Worm (Caenorhabditis elegans) whole organism, L4 larva: Measurements from ENCODE around the gene romo-1.

ENCODE experiments used
- F26F4.8 ChIP-seq: fragments of 200-800 bp; sonication (Bioruptor generic); conservative IDR thresholded peaks from 2 replicates; pipeline ENCODE4 v1.3.6; 2022; ENCODE audit warnings: missing genetic modification characterization, missing compliant biosample characterization
- F49E8.2 ChIP-seq: sonication (generic microtip); optimal IDR thresholded peaks from 2 replicates; lab custom pipeline; 2016; ENCODE audit warnings: missing compliant biosample characterization, mild to moderate bottlenecking, missing genetic modification characterization, borderline replicate concordance
- T20F7.1 ChIP-seq: fragments of 200-800 bp; sonication (Bioruptor generic); optimal IDR thresholded peaks from 2 replicates; lab custom pipeline; 2018; ENCODE audit warnings: mild to moderate bottlenecking, missing genetic modification characterization, missing compliant biosample characterization
- Y48G9A.11 ChIP-seq: fragments of 200-800 bp; sonication (Bioruptor generic); IDR thresholded peaks from 2 replicates; pipeline ENCODE4 v1.3.6; 2022; ENCODE audit warnings: missing genetic modification reagents, missing genetic modification characterization, missing compliant biosample characterization
- Y75B8A.6 ChIP-seq: fragments of 200-800 bp; sonication (Bioruptor generic); IDR thresholded peaks from 2 replicates; pipeline ENCODE4 v1.3.6; 2022; ENCODE audit warnings: missing genetic modification reagents, missing genetic modification characterization, missing compliant biosample characterization
- ZK337.2 ChIP-seq: fragments of 200-800 bp; sonication (Bioruptor generic); IDR thresholded peaks from 2 replicates; pipeline ENCODE4 v1.3.6; 2022; ENCODE audit warnings: missing genetic modification reagents, missing genetic modification characterization, missing compliant biosample characterization
- aha-1 ChIP-seq: fragments of 150-350 bp; peaks from one replicate; lab custom pipeline; 2014; ENCODE audit warnings: missing biosample characterization, missing genetic modification characterization
- aly-2 ChIP-seq: sonication (generic microtip); optimal IDR thresholded peaks from 2 replicates; lab custom pipeline; 2018; ENCODE audit warnings: missing biosample characterization, missing genetic modification characterization
- ama-1 ChIP-seq: fragments of 150-350 bp; optimal IDR thresholded peaks from 2 replicates; lab custom pipeline; 2014; ENCODE audit warnings: inconsistent platforms, mixed read lengths
- ceh-62 ChIP-seq: sonication (generic microtip); optimal IDR thresholded peaks from 2 replicates; lab custom pipeline; 2017; ENCODE audit warnings: missing biosample characterization, missing genetic modification characterization
- cey-2 ChIP-seq: sonication (generic microtip); optimal IDR thresholded peaks from 3 replicates; lab custom pipeline; 2017; ENCODE audit warnings: missing genetic modification characterization, mild to moderate bottlenecking, missing compliant biosample characterization, antibody characterized with exemption, borderline replicate concordance; ENCODE audit not compliant: insufficient read depth
- daf-16 ChIP-seq, 3 experiments: sonication (generic microtip); optimal IDR thresholded peaks; 2 replicates each; lab custom pipeline; 2016 to 2017; ENCODE audit warnings: missing genetic modification characterization in 3 of 3, missing genetic modification reagents in 3 of 3, mild to moderate bottlenecking in 2 of 3, missing compliant biosample characterization in 2 of 3, missing biosample characterization in 1 of 3, moderate library complexity in 1 of 3
- daf-8 ChIP-seq: fragments of 200-800 bp; sonication (Bioruptor generic); IDR thresholded peaks from 2 replicates; pipeline ENCODE4 v1.3.6; 2022; ENCODE audit warnings: missing genetic modification characterization, missing compliant biosample characterization
- dmd-6 ChIP-seq: fragments of 200-800 bp; sonication (Bioruptor generic); IDR thresholded peaks from 2 replicates; pipeline ENCODE4 v1.3.6; 2022; ENCODE audit warnings: missing genetic modification reagents, missing genetic modification characterization, missing compliant biosample characterization
- dmd-9 ChIP-seq: fragments of 200-800 bp; sonication (Bioruptor generic); IDR thresholded peaks from 2 replicates; pipeline ENCODE4 v1.3.6; 2022; ENCODE audit warnings: missing genetic modification reagents, missing genetic modification characterization, missing compliant biosample characterization
- duxl-1 ChIP-seq: sonication (generic microtip); optimal IDR thresholded peaks from 2 replicates; lab custom pipeline; 2016; ENCODE audit warnings: mild to moderate bottlenecking, missing genetic modification characterization, moderate library complexity, missing compliant biosample characterization; ENCODE audit not compliant: poor library complexity
- dve-1 ChIP-seq: sonication (generic microtip); optimal IDR thresholded peaks from 2 replicates; lab custom pipeline; 2017; ENCODE audit warnings: antibody characterized with exemption, mild to moderate bottlenecking, missing genetic modification characterization, missing compliant biosample characterization; ENCODE audit not compliant: insufficient read depth
- fos-1 ChIP-seq: fragments of 150-350 bp; optimal IDR thresholded peaks from 2 replicates; lab custom pipeline; 2014; ENCODE audit warnings: missing biosample characterization, missing genetic modification characterization
- hlh-11 ChIP-seq: fragments of 200-800 bp; sonication (Bioruptor generic); optimal IDR thresholded peaks from 2 replicates; lab custom pipeline; 2018; ENCODE audit warnings: mild to moderate bottlenecking, missing genetic modification characterization, missing compliant biosample characterization
- hlh-30 ChIP-seq: sonication (generic microtip); optimal IDR thresholded peaks from 2 replicates; lab custom pipeline; 2017; ENCODE audit warnings: antibody characterized with exemption, mild to moderate bottlenecking, missing genetic modification characterization, missing compliant biosample characterization; ENCODE audit not compliant: insufficient read depth
- hmg-1.1 ChIP-seq: fragments of 200-800 bp; sonication (Bioruptor generic); IDR thresholded peaks from 2 replicates; pipeline ENCODE4 v1.3.6; 2022; ENCODE audit warnings: missing genetic modification reagents, missing genetic modification characterization, missing compliant biosample characterization
- lim-7 ChIP-seq: fragments of 200-800 bp; sonication (Bioruptor generic); IDR thresholded peaks from 2 replicates; pipeline ENCODE4 v1.3.6; 2022; ENCODE audit warnings: missing genetic modification characterization, missing compliant biosample characterization
- lin-29 ChIP-seq: fragments of 200-800 bp; sonication (Bioruptor generic); IDR thresholded peaks from 2 replicates; pipeline ENCODE4 v1.3.6; 2022; ENCODE audit warnings: missing genetic modification reagents, missing genetic modification characterization, missing compliant biosample characterization
- lin-38 ChIP-seq: fragments of 200-800 bp; sonication (Bioruptor generic); IDR thresholded peaks from 2 replicates; pipeline ENCODE4 v1.3.6; 2022; ENCODE audit warnings: missing genetic modification reagents, missing genetic modification characterization, missing compliant biosample characterization
- lsy-2 ChIP-seq, 2 experiments: fragments of 150-350 bp in 1 of 2; sonication (generic microtip) in 1 of 2; optimal IDR thresholded peaks; 2 replicates each; lab custom pipeline; 2014 to 2017; ENCODE audit warnings: missing biosample characterization in 2 of 2, missing genetic modification characterization in 2 of 2
- mdl-1 ChIP-seq, 2 experiments: fragments of 150-350 bp in 1 of 2; sonication (generic microtip) in 1 of 2; optimal IDR thresholded peaks; 2 replicates each; lab custom pipeline; 2014 to 2017; ENCODE audit warnings: missing biosample characterization in 2 of 2, missing genetic modification characterization in 2 of 2
- mep-1 ChIP-seq: fragments of 150-350 bp; sonication (generic microtip); optimal IDR thresholded peaks from 3 replicates; lab custom pipeline; 2014; ENCODE audit warnings: missing biosample characterization, missing genetic modification characterization
- mes-2 ChIP-seq: sonication (generic microtip); optimal IDR thresholded peaks from 2 replicates; lab custom pipeline; 2016; ENCODE audit warnings: missing genotype, mild to moderate bottlenecking, missing genetic modification characterization, missing compliant biosample characterization; ENCODE audit not compliant: poor library complexity, severe bottlenecking
- mxl-3 ChIP-seq: fragments of 200-800 bp; sonication (Bioruptor generic); optimal IDR thresholded peaks from 2 replicates; lab custom pipeline; 2018; ENCODE audit warnings: mild to moderate bottlenecking, missing genetic modification characterization, missing compliant biosample characterization
- nhr-28 ChIP-seq: fragments of 150-350 bp; optimal IDR thresholded peaks from 2 replicates; lab custom pipeline; 2014; ENCODE audit warnings: missing biosample characterization, missing genetic modification characterization
- nhr-6 ChIP-seq: fragments of 150-350 bp; optimal IDR thresholded peaks from 2 replicates; lab custom pipeline; 2014; ENCODE audit warnings: missing biosample characterization, missing genetic modification characterization
- nhr-77 ChIP-seq: fragments of 150-350 bp; optimal IDR thresholded peaks from 2 replicates; lab custom pipeline; 2014; ENCODE audit warnings: missing biosample characterization, missing genetic modification characterization
- pha-4 ChIP-seq, 2 experiments: fragments of 150-350 bp in 1 of 2; fragments of 200-800 bp in 1 of 2; sonication (Bioruptor generic) in 1 of 2; IDR thresholded peaks in 1 of 2; optimal IDR thresholded peaks in 1 of 2; 2 replicates each; pipeline versions ENCODE4 v1.3.6 to Lab custom; 2014 to 2022; ENCODE audit warnings: missing genetic modification characterization in 2 of 2, missing genetic modification reagents in 2 of 2, missing biosample characterization in 1 of 2, missing compliant biosample characterization in 1 of 2
- pqm-1 ChIP-seq: sonication (generic microtip); optimal IDR thresholded peaks from 2 replicates; lab custom pipeline; 2017; ENCODE audit warnings: missing biosample characterization, missing genetic modification characterization
- rbr-2 ChIP-seq: sonication (generic microtip); optimal IDR thresholded peaks from 2 replicates; lab custom pipeline; 2016; ENCODE audit warnings: missing genotype, missing genetic modification characterization, missing compliant biosample characterization
- set-16 ChIP-seq: fragments of 200-800 bp; sonication (Bioruptor generic); IDR thresholded peaks from 2 replicates; pipeline ENCODE4 v1.3.6; 2022; ENCODE audit warnings: missing genetic modification reagents, missing genetic modification characterization, missing compliant biosample characterization
- unc-62 ChIP-seq, 3 experiments: fragments of 150-350 bp in 1 of 3; sonication (generic microtip); optimal IDR thresholded peaks in 2 of 3; peaks in 1 of 3; 1 replicate in 1 of 3; 2 replicates in 2 of 3; lab custom pipeline; 2014 to 2017; ENCODE audit warnings: missing biosample characterization in 3 of 3, missing genetic modification characterization in 3 of 3, missing genetic modification reagents in 3 of 3, missing genotype in 1 of 3
- zip-11 ChIP-seq: fragments of 200-800 bp; sonication (Bioruptor generic); IDR thresholded peaks from 2 replicates; pipeline ENCODE4 v1.3.6; 2022; ENCODE audit warnings: missing genetic modification characterization, missing compliant biosample characterization
- ztf-7 ChIP-seq: fragments of 150-350 bp; optimal IDR thresholded peaks from 2 replicates; lab custom pipeline; 2014; ENCODE audit warnings: missing biosample characterization, missing genetic modification characterization

The romo-1 gene

DNA sequence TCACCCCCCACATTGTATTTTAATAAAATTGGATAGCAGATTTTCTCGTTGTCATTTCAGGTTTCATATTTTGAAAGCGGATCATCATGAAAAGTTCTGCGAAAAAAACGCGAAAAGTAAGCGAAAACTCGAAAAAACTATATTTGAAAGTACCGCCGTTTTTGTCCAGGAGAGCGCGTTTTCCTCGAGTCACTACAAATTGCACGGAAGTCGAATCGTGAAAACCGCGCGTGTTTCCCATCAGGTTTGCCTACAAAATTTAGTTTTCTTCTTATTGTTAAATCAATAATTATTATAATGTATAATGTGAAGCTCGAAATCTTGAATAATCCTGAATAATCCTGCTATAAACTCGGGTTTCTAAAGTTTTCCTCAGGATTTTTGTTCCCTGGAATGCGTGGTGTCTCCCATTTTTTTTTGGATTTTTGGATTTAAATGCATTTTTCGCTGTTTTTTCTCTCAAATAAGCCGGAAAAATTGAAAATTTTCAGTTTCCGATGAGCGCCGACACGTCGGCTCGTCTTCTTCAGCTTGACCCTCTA, 38.0 kb downstream of the romo-1 start, which contains the start of gene btf-1 (continued):
- TF ChIP-seq ama-1 (lab: Kevin White, UChicago) (peak; percentile 96), mxl-3 (GFP tag; lab: Kevin White, UChicago) (no peak), cey-2 (tag; lab: Kevin White, UChicago) (no peak), pha-4 (GFP tag; IDR thresholded peaks at IDR 0.05; lab: Robert Waterston, UW) (peak; percentile 50; the same call in 1 of the 2 replicates), pha-4 (tag; optimal IDR thresholded peaks at IDR 0.05; lab: Kevin White, UChicago) (no peak), daf-8 (GFP tag; lab: Robert Waterston, UW) (no peak), ceh-62 (tag; lab: Kevin White, UChicago) (no peak), F26F4.8 (GFP tag; lab: Robert Waterston, UW) (no peak), ZK337.2 (GFP tag; lab: Robert Waterston, UW) (no peak), nhr-6 (tag; lab: Kevin White, UChicago) (peak; percentile 16), set-16 (GFP tag; lab: Robert Waterston, UW) (no peak), mes-2 (tag; lab: Kevin White, UChicago) (peak; percentile 84), ztf-7 (tag; lab: Kevin White, UChicago) (no peak), lin-29 (GFP tag; lab: Robert Waterston, UW) (no peak), Y75B8A.6 (GFP tag; lab: Robert Waterston, UW) (no peak), zip-11 (GFP tag; lab: Robert Waterston, UW) (no peak), lsy-2 (tag; optimal IDR thresholded peaks at IDR 0.05; lab: Kevin White, UChicago) (peak; percentile 18 to 82), lim-7 (no peak), daf-16 (GFP tag; optimal IDR thresholded peaks at IDR 0.05; lab: Kevin White, UChicago) (peak in 1 of 2 experiments; percentile 15), daf-16 (tag; optimal IDR thresholded peaks at IDR 0.05; lab: Kevin White, UChicago) (peak; percentile 65), dmd-9 (GFP tag; lab: Robert Waterston, UW) (peak; percentile 50; the same call in 1 of the 2 replicates), pqm-1 (tag; lab: Kevin White, UChicago) (no peak), dmd-6 (peak; percentile 38), duxl-1 (peak; percentile 78), aly-2 (tag; lab: Kevin White, UChicago) (no peak), F49E8.2 (tag; lab: Kevin White, UChicago) (no peak), rbr-2 (tag; lab: Kevin White, UChicago) (peak; percentile 76)

- TF ChIP-seq lsy-2 (tag; optimal IDR thresholded peaks at IDR 0.05; lab: Kevin White, UChicago) (peak in 1 of 2 experiments; percentile 5), dve-1 (tag; lab: Kevin White, UChicago) (peak; percentile 25), unc-62 (GFP tag; optimal IDR thresholded peaks at IDR 0.05 in 1 of 2; lab: Kevin White, UChicago) (peak in 1 of 2 experiments; percentile 61), unc-62 (tag; optimal IDR thresholded peaks at IDR 0.05; lab: Kevin White, UChicago) (no peak), pqm-1 (tag; lab: Kevin White, UChicago) (no peak), dmd-9 (GFP tag; lab: Robert Waterston, UW) (no peak), aha-1 (tag; lab: Kevin White, UChicago) (peak; percentile 46), mes-2 (tag; lab: Kevin White, UChicago) (peak; percentile 44), cey-2 (tag; lab: Kevin White, UChicago) (no peak), T20F7.1 (GFP tag; lab: Kevin White, UChicago) (peak; percentile 53), mep-1 (tag; lab: Kevin White, UChicago) (peak; percentile 14), lin-38 (GFP tag; lab: Robert Waterston, UW) (0 out of 2 replicates have a peak, but pooled peaks have one; percentile 19), Y48G9A.11 (peak; percentile 31; the same call in 1 of the 2 replicates)
Measured at ce11 chrII:13198845-13199244, 38.9 kb downstream of the romo-1 start.

DNA sequence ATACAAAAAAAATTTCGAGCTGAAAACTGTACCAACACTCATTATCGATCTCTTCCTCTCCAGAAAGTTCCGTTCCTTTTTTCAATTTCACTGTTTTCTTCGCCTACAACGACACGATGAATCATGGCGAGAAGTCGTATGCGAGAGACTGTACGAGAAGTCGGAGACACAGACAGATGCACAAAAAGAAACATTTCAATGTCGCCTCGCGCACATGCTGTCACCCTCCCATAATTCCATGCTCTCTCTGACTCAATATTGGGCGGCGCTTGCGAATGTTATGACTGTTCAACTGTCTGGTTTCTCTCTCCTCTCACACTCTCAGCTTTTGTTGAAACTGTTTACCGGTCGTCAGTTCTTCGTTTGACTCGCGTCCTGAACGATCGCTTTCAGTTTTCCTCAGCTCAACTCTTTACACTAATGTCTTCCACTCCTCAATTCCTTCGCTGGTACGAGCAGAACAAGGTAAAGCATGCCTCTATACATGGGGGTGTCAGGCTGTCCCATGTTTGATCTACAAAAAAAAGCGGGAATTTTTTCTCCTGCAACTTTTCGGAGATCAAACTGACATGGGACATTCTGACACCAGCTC, 40.9 kb downstream of the romo-1 start:
- peak in 1 of 2 experiments; percentile 86 for TF ChIP-seq unc-62 (GFP tag; optimal IDR thresholded peaks at IDR 0.05 in 1 of 2; lab: Kevin White, UChicago)
- TF ChIP-seq unc-62 (tag; optimal IDR thresholded peaks at IDR 0.05; lab: Kevin White, UChicago) = no peak
- TF ChIP-seq mes-2 (tag; lab: Kevin White, UChicago) = no peak
- peak; percentile 63 for TF ChIP-seq nhr-6 (tag; lab: Kevin White, UChicago)
- peak in 1 of 2 experiments; percentile 64 for TF ChIP-seq mdl-1 (tag; optimal IDR thresholded peaks at IDR 0.05; lab: Kevin White, UChicago)
- TF ChIP-seq aha-1 (tag; lab: Kevin White, UChicago) = peak; percentile 75
- TF ChIP-seq dve-1 (tag; lab: Kevin White, UChicago) = peak; percentile 14
- TF ChIP-seq nhr-28 (tag; lab: Kevin White, UChicago) = no peak
- peak; percentile 46 for TF ChIP-seq hlh-11 (tag; lab: Kevin White, UChicago)
- TF ChIP-seq fos-1 = no peak
- no peak for TF ChIP-seq mxl-3 (GFP tag; lab: Kevin White, UChicago)
- TF ChIP-seq pqm-1 (tag; lab: Kevin White, UChicago) = no peak
- no peak for TF ChIP-seq nhr-77 (tag; lab: Kevin White, UChicago)
- peak; percentile 9 for TF ChIP-seq rbr-2 (tag; lab: Kevin White, UChicago)
- TF ChIP-seq hlh-30 (tag; lab: Kevin White, UChicago) = peak; percentile 24
- 0 out of 2 replicates have a peak, but pooled peaks have one; percentile 45 for TF ChIP-seq hmg-1.1 (GFP tag; lab: Robert Waterston, UW)
- peak; percentile 64 for TF ChIP-seq mep-1 (tag; lab: Kevin White, UChicago)
- peak in 1 of 2 experiments; percentile 56 for TF ChIP-seq lsy-2 (tag; optimal IDR thresholded peaks at IDR 0.05; lab: Kevin White, UChicago)
- TF ChIP-seq, all 104 proteins: peak for 11
